Worm (Caenorhabditis elegans): ENCODE measurements around the gene smap-1.

smap-1 gene

ce11 chrIII:10707461-10707860, 32.1 kb downstream of the smap-1 start, which contains the start of gene mrpl-12:
Gene mrpl-12 (plus strand): TSS chrIII:10707761.
- no peak for TF ChIP-seq ztf-11 (tag; optimal IDR thresholded peaks at IDR 0.05)
- no peak for TF ChIP-seq nhr-25 (tag; optimal IDR thresholded peaks at IDR 0.05)
- TF ChIP-seq pqm-1 (tag; optimal IDR thresholded peaks at IDR 0.05): no peak
- no peak for TF ChIP-seq nhr-28 (tag; optimal IDR thresholded peaks at IDR 0.05)
- TF ChIP-seq nhr-76 (tag; optimal IDR thresholded peaks at IDR 0.05): no peak
- no peak for TF ChIP-seq ama-1 (optimal IDR thresholded peaks at IDR 0.05)
- TF ChIP-seq ceh-28 (tag; optimal IDR thresholded peaks at IDR 0.05): no peak
- no peak for TF ChIP-seq nhr-67 (tag; optimal IDR thresholded peaks at IDR 0.05)
- no peak for TF ChIP-seq ztf-4 (tag; optimal IDR thresholded peaks at IDR 0.05)
- no peak for TF ChIP-seq pha-4 (tag; optimal IDR thresholded peaks at IDR 0.05)
- no peak for TF ChIP-seq nhr-12 (tag; optimal IDR thresholded peaks at IDR 0.05)
- no peak for TF ChIP-seq fkh-2 (tag; optimal IDR thresholded peaks at IDR 0.05)

ce11 chrIII:10706972-10707438, 32.6 kb downstream of the smap-1 start, which contains the start of the genes Y39A1A.21 and Y39A1A.22:
Gene Y39A1A.21 (minus strand): TSS chrIII:10707022.
Gene Y39A1A.22 (minus strand): TSS chrIII:10707028.
- TF ChIP-seq nhr-11 (tag; optimal IDR thresholded peaks at IDR 0.05) (no peak), lin-39 (tag; optimal IDR thresholded peaks at IDR 0.05) (peak; percentile 70), nhr-25 (tag; optimal IDR thresholded peaks at IDR 0.05) (no peak), fkh-10 (GFP tag; optimal IDR thresholded peaks at IDR 0.05) (peak; percentile 83), eor-1 (tag; optimal IDR thresholded peaks at IDR 0.05) (no peak), tbx-2 (tag; optimal IDR thresholded peaks at IDR 0.05) (peak; percentile 76), ceh-9 (tag; optimal IDR thresholded peaks at IDR 0.05) (no peak), aly-2 (tag; optimal IDR thresholded peaks at IDR 0.05) (no peak), skn-1 (tag; optimal IDR thresholded peaks at IDR 0.05) (peak; percentile 59), nhr-76 (tag; optimal IDR thresholded peaks at IDR 0.05) (no peak), ztf-11 (tag; optimal IDR thresholded peaks at IDR 0.05) (no peak), elt-1 (tag; optimal IDR thresholded peaks at IDR 0.05) (no peak), elt-3 (tag; optimal IDR thresholded peaks at IDR 0.05) (no peak), mml-1 (tag; optimal IDR thresholded peaks at IDR 0.05) (no peak), fkh-2 (tag; optimal IDR thresholded peaks at IDR 0.05) (no peak), unc-62 (GFP tag; optimal IDR thresholded peaks at IDR 0.05) (no peak), nhr-12 (tag; optimal IDR thresholded peaks at IDR 0.05) (no peak), nhr-77 (tag; optimal IDR thresholded peaks at IDR 0.05) (no peak), fos-1 (tag; optimal IDR thresholded peaks at IDR 0.05) (no peak), elt-2 (tag; optimal IDR thresholded peaks at IDR 0.05) (peak; percentile 64), daf-12 (tag; optimal IDR thresholded peaks at IDR 0.05) (no peak), nhr-23 (tag; optimal IDR thresholded peaks at IDR 0.05) (peak; percentile 63), nhr-67 (tag; optimal IDR thresholded peaks at IDR 0.05) (no peak), mdl-1 (tag; optimal IDR thresholded peaks at IDR 0.05) (no peak), lin-15B (tag; optimal IDR thresholded peaks at IDR 0.05) (peak; percentile 83), jun-1 (tag; optimal IDR thresholded peaks at IDR 0.05) (peak; percentile 55), lsy-12 (tag; optimal IDR thresholded peaks at IDR 0.05) (peak; percentile 44), R02D3.7 (tag; optimal IDR thresholded peaks at IDR 0.05) (peak; percentile 51), sea-2 (GFP tag; optimal IDR thresholded peaks at IDR 0.05) (no peak), egl-27 (tag; optimal IDR thresholded peaks at IDR 0.05) (no peak), ceh-82 (tag; optimal IDR thresholded peaks at IDR 0.05) (peak; percentile 1), ZK546.5 (tag; optimal IDR thresholded peaks at IDR 0.05) (no peak), pqm-1 (tag; optimal IDR thresholded peaks at IDR 0.05) (no peak), nhr-28 (tag; optimal IDR thresholded peaks at IDR 0.05) (no peak), ceh-16 (tag; optimal IDR thresholded peaks at IDR 0.05) (no peak), ztf-4 (tag; optimal IDR thresholded peaks at IDR 0.05) (no peak), egl-5 (tag; optimal IDR thresholded peaks at IDR 0.05) (peak; percentile 72), zag-1 (tag; optimal IDR thresholded peaks at IDR 0.05) (no peak), unc-39 (tag; optimal IDR thresholded peaks at IDR 0.05) (no peak), ceh-28 (tag; optimal IDR thresholded peaks at IDR 0.05) (peak; percentile 67), pha-4 (tag; optimal IDR thresholded peaks at IDR 0.05) (peak; percentile 81), snpc-4 (tag; optimal IDR thresholded peaks at IDR 0.05) (peak; percentile 79), hmg-11 (tag; optimal IDR thresholded peaks at IDR 0.05) (peak; percentile 79), ama-1 (optimal IDR thresholded peaks at IDR 0.05) (no peak), nhr-237 (tag; optimal IDR thresholded peaks at IDR 0.05) (no peak), nhr-43 (tag; optimal IDR thresholded peaks at IDR 0.05; ENCODE audit: poor library complexity, severe bottlenecking) (peak; percentile 57), nfya-1 (tag; optimal IDR thresholded peaks at IDR 0.05; ENCODE audit: insufficient read depth) (peak; percentile 88)

All from whole organism, L3 larva.